Worm (Caenorhabditis elegans): Measurements from ENCODE around the gene T21H3.5.

The T21H3.5 gene

ce11 chrV:1195995-1196394 is 31.9 kb upstream of the T21H3.5 start, which contains the start of the genes wrb-1 and Y50D4A.4:
Gene wrb-1, plus strand, starts transcription at chrV:1196072.
Gene Y50D4A.4, minus strand, starts transcription at chrV:1196127.
- TF ChIP-seq lsy-2 (tag; optimal IDR thresholded peaks at IDR 0.05) (peak; percentile 62), tbx-8 (GFP tag; optimal IDR thresholded peaks at IDR 0.05) (no peak), nhr-237 (tag; optimal IDR thresholded peaks at IDR 0.05) (peak; percentile 27), ces-1 (GFP tag; optimal IDR thresholded peaks at IDR 0.05) (peak; percentile 91), sem-2 (GFP tag; optimal IDR thresholded peaks at IDR 0.05) (no peak)

- TF ChIP-seq elt-3 (tag; optimal IDR thresholded peaks at IDR 0.05): no peak
- TF ChIP-seq pha-4 (tag; optimal IDR thresholded peaks at IDR 0.05): no peak
- no peak for TF ChIP-seq lin-32 (GFP tag; optimal IDR thresholded peaks at IDR 0.05)
- no peak for TF ChIP-seq nhr-12 (tag; optimal IDR thresholded peaks at IDR 0.05)
- no peak for TF ChIP-seq unc-62 (GFP tag; optimal IDR thresholded peaks at IDR 0.05)
- TF ChIP-seq elt-1 (tag; optimal IDR thresholded peaks at IDR 0.05; ENCODE audit: borderline replicate concordance, insufficient read depth): no peak
- no peak for TF ChIP-seq mep-1 (tag; optimal IDR thresholded peaks at IDR 0.05)
- no peak for TF ChIP-seq ham-2 (GFP tag; optimal IDR thresholded peaks at IDR 0.05)
- TF ChIP-seq flh-1 (GFP tag; optimal IDR thresholded peaks at IDR 0.05): no peak
- no peak for TF ChIP-seq hlh-1 (tag; optimal IDR thresholded peaks at IDR 0.05)
- no peak for TF ChIP-seq M03D4.4 (tag; optimal IDR thresholded peaks at IDR 0.05)
- TF ChIP-seq nhr-237 (tag; optimal IDR thresholded peaks at IDR 0.05): no peak
- TF ChIP-seq cnd-1 (tag; optimal IDR thresholded peaks at IDR 0.05): no peak
- TF ChIP-seq nhr-76 (tag; optimal IDR thresholded peaks at IDR 0.05): no peak
- no peak for TF ChIP-seq sptf-1 (tag; optimal IDR thresholded peaks at IDR 0.05)
- TF ChIP-seq ceh-39 (tag; optimal IDR thresholded peaks at IDR 0.05): no peak
- TF ChIP-seq drap-1 (GFP tag; optimal IDR thresholded peaks at IDR 0.05): no peak
- no peak for TF ChIP-seq ces-1 (GFP tag; optimal IDR thresholded peaks at IDR 0.05)
- TF ChIP-seq lsy-2 (tag; optimal IDR thresholded peaks at IDR 0.05): no peak
- TF ChIP-seq mab-5 (tag; optimal IDR thresholded peaks at IDR 0.05): no peak
Observed at ce11 chrV:1179279-1179678, 15.2 kb upstream of the T21H3.5 start, which contains the start of gene F25A2.1. Gene F25A2.1, plus strand, starts transcription at chrV:1179579.

- TF ChIP-seq mls-2 (tag; optimal IDR thresholded peaks at IDR 0.05) (no peak), nhr-12 (tag; optimal IDR thresholded peaks at IDR 0.05) (no peak), M03D4.4 (tag; optimal IDR thresholded peaks at IDR 0.05) (no peak), zip-8 (tag; optimal IDR thresholded peaks at IDR 0.05) (peak; percentile 45), flh-1 (GFP tag; optimal IDR thresholded peaks at IDR 0.05) (no peak)
Observed at ce11 chrV:1176277-1176839, 12.3 kb upstream of the T21H3.5 start, which contains the start of gene T21H3.1. Gene T21H3.1, plus strand, starts transcription at chrV:1176724.

ce11 chrV:1170591-1170990 is 6.5 kb upstream of the T21H3.5 start:
- TF ChIP-seq ces-1 (GFP tag; optimal IDR thresholded peaks at IDR 0.05) (no peak), snpc-4 (tag; optimal IDR thresholded peaks at IDR 0.05) (no peak), nhr-76 (tag; optimal IDR thresholded peaks at IDR 0.05) (no peak), zip-8 (tag; optimal IDR thresholded peaks at IDR 0.05) (no peak), bed-3 (GFP tag; optimal IDR thresholded peaks at IDR 0.05) (no peak), nhr-2 (tag; optimal IDR thresholded peaks at IDR 0.05) (no peak), mab-5 (tag; optimal IDR thresholded peaks at IDR 0.05) (no peak), sem-2 (GFP tag; optimal IDR thresholded peaks at IDR 0.05) (no peak), mls-2 (tag; optimal IDR thresholded peaks at IDR 0.05) (no peak), unc-120 (tag; optimal IDR thresholded peaks at IDR 0.05; ENCODE audit: poor library complexity, severe bottlenecking) (no peak), lin-13 (tag; optimal IDR thresholded peaks at IDR 0.05) (no peak), elt-3 (tag; optimal IDR thresholded peaks at IDR 0.05) (no peak), unc-39 (tag; optimal IDR thresholded peaks at IDR 0.05) (no peak), drap-1 (GFP tag; optimal IDR thresholded peaks at IDR 0.05) (no peak), lin-32 (GFP tag; optimal IDR thresholded peaks at IDR 0.05) (no peak), unc-62 (GFP tag; optimal IDR thresholded peaks at IDR 0.05) (no peak), hlh-1 (tag; optimal IDR thresholded peaks at IDR 0.05) (no peak), ceh-39 (tag; optimal IDR thresholded peaks at IDR 0.05) (no peak), blmp-1 (tag; optimal IDR thresholded peaks at IDR 0.05) (no peak)

Data from whole organism, mixed stage, embryonic.